Worm (Caenorhabditis elegans): ENCODE results near the gene nbs-1.
A peak's percentile ranks its signal among the peaks of the same experiment; 100 is the strongest.

The nbs-1 gene

DNA sequence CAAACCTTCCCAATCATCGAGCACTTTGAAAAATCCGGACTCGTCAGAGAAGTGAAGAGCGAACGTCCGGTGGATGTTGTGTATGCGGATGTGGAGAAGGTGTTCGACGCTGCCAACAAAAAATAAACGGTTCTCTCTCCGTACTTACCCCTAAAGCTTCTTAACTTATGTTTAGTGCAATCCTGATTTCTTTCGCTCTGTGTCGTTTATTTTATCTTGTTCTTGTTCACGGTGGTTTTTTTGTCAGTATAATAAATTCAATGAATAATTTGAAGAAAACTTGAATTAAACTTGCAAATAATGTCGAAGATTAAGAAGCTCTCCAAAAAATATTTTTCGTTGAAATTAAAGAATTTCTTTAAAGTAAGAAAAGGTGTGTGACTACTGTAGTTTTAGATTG lies 32.7 kb upstream of the nbs-1 start, which contains the start of gene F40F8.3:
TSS of gene F40F8.3 (plus strand) at position 301 of the 400 bp plus-strand sequence.
- TF ChIP-seq lin-35 (GFP tag; optimal IDR thresholded peaks at IDR 0.05): no peak
- no peak for TF ChIP-seq jun-1 (tag; optimal IDR thresholded peaks at IDR 0.05)
- no peak for TF ChIP-seq ces-1 (GFP tag; optimal IDR thresholded peaks at IDR 0.05)
- TF ChIP-seq efl-3 (GFP tag; optimal IDR thresholded peaks at IDR 0.05): no peak
- no peak for TF ChIP-seq nhr-20 (tag; optimal IDR thresholded peaks at IDR 0.05)
- TF ChIP-seq unc-62 (GFP tag; optimal IDR thresholded peaks at IDR 0.05): no peak
- no peak for TF ChIP-seq nhr-19 (GFP tag; conservative IDR thresholded peaks at IDR 0.05)
- TF ChIP-seq irx-1 (tag; optimal IDR thresholded peaks at IDR 0.05): no peak
- TF ChIP-seq tlp-1 (tag; optimal IDR thresholded peaks at IDR 0.05): no peak
- no peak for TF ChIP-seq grh-1 (GFP tag; IDR thresholded peaks at IDR 0.05)
- no peak for TF ChIP-seq mep-1 (tag; optimal IDR thresholded peaks at IDR 0.05)

ce11 chrII:11127364-11127763 lies 31.1 kb upstream of the nbs-1 start, which contains the start of gene F40F8.1:
TSS of gene F40F8.1 (plus strand) at chrII:11127664.
- no peak for TF ChIP-seq fkh-10 (GFP tag; optimal IDR thresholded peaks at IDR 0.05)
- no peak for TF ChIP-seq efl-3 (GFP tag; optimal IDR thresholded peaks at IDR 0.05)
- TF ChIP-seq egl-13 (tag; optimal IDR thresholded peaks at IDR 0.05): no peak
- TF ChIP-seq ceh-82 (tag; optimal IDR thresholded peaks at IDR 0.05): no peak

DNA sequence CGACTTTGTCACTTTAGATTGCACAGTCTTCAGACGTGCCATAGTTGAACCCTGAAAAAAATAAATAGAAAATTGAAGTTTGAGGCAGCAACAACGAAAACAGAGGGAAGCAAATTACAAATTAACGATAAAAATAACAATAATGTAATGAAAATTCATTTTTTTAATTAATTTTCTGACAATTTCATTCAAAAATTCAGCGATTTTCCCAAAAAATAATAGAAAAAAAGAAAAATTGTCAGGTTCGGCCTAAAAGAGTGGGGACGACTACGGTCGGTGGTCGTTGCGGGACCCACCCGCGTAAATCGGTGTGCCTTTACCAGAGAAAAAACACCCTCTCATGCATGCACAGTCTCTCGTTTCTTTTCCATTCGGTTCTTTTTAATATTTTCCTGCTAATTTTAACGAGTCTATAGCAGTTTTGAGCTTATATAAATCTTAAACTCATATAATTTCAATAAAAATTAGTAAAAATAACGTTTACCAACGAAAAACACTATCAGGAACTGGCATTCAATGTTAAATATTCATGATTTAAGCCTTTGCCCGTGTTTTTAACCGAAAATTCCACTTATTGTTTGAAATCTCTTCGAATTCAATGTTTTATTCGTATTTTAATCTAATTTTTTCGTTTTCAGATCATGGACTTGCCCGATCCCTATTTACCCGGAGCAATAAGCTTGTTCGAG lies 30.2 kb upstream of the nbs-1 start, which contains the start of the genes rps-9 and lsm-1:
TSS of gene rps-9 (minus strand) at position 51 of the 689 bp plus-strand sequence.
TSS of gene lsm-1 (plus strand) at position 639 of the 689 bp plus-strand sequence.
- TF ChIP-seq lin-39 (tag; optimal IDR thresholded peaks at IDR 0.05): no peak
- TF ChIP-seq sptf-1 (tag; optimal IDR thresholded peaks at IDR 0.05): no peak
- peak; percentile 75 for TF ChIP-seq rnt-1 (tag; optimal IDR thresholded peaks at IDR 0.05)
- TF ChIP-seq ceh-90 (tag; optimal IDR thresholded peaks at IDR 0.05): no peak
- TF ChIP-seq nhr-28 (tag; optimal IDR thresholded peaks at IDR 0.05): no peak
- no peak for TF ChIP-seq fkh-10 (GFP tag; optimal IDR thresholded peaks at IDR 0.05)
- TF ChIP-seq nhr-11 (tag; optimal IDR thresholded peaks at IDR 0.05): no peak
- no peak for TF ChIP-seq nhr-12 (tag; optimal IDR thresholded peaks at IDR 0.05)
- TF ChIP-seq nhr-90 (tag; optimal IDR thresholded peaks at IDR 0.05; ENCODE audit: poor library complexity): peak; percentile 29
- no peak for TF ChIP-seq alr-1 (tag; optimal IDR thresholded peaks at IDR 0.05; ENCODE audit: borderline replicate concordance)
- no peak for TF ChIP-seq hlh-17 (GFP tag; optimal IDR thresholded peaks at IDR 0.05; ENCODE audit: borderline replicate concordance)
- peak; percentile 45 for TF ChIP-seq blmp-1 (tag; optimal IDR thresholded peaks at IDR 0.05)
- peak; percentile 83 to 85 for TF ChIP-seq efl-1 (optimal IDR thresholded peaks at IDR 0.05)
- peak; percentile 78 to 97 for TF ChIP-seq efl-1 (GFP tag; optimal IDR thresholded peaks at IDR 0.05 in 1 of 2)
- TF ChIP-seq aha-1 (tag; optimal IDR thresholded peaks at IDR 0.05): no peak
- TF ChIP-seq nhr-71 (tag; optimal IDR thresholded peaks at IDR 0.05): peak; percentile 75
- peak; percentile 71 for TF ChIP-seq mep-1 (tag; optimal IDR thresholded peaks at IDR 0.05)
- peak; percentile 58 for TF ChIP-seq lin-13 (GFP tag; optimal IDR thresholded peaks at IDR 0.05)
- peak; percentile 52 for TF ChIP-seq xbp-1 (tag; optimal IDR thresholded peaks at IDR 0.05)
- no peak for TF ChIP-seq hlh-4 (tag; optimal IDR thresholded peaks at IDR 0.05)
- no peak for TF ChIP-seq aly-2 (tag; optimal IDR thresholded peaks at IDR 0.05)
- TF ChIP-seq mab-9 (GFP tag; IDR thresholded peaks at IDR 0.05): no peak
- peak; percentile 70 to 78 (median 74) for TF ChIP-seq dpl-1 (GFP tag; optimal IDR thresholded peaks at IDR 0.05)
- TF ChIP-seq nhr-19 (GFP tag; conservative IDR thresholded peaks at IDR 0.05): peak; percentile 55
- TF ChIP-seq ces-1 (GFP tag; optimal IDR thresholded peaks at IDR 0.05): no peak
- TF ChIP-seq nhr-76 (tag; optimal IDR thresholded peaks at IDR 0.05): no peak
- TF ChIP-seq ceh-88 (GFP tag; IDR thresholded peaks at IDR 0.05): no peak
- TF ChIP-seq pag-3 (tag; optimal IDR thresholded peaks at IDR 0.05; ENCODE audit: borderline replicate concordance, insufficient read depth): no peak
- no peak for TF ChIP-seq mef-2 (tag; optimal IDR thresholded peaks at IDR 0.05)
- no peak for TF ChIP-seq fkh-4 (tag; optimal IDR thresholded peaks at IDR 0.05; ENCODE audit: borderline replicate concordance)
- TF ChIP-seq fos-1 (tag; optimal IDR thresholded peaks at IDR 0.05): peak; percentile 42
- no peak for TF ChIP-seq jun-1 (tag; optimal IDR thresholded peaks at IDR 0.05)
- no peak for TF ChIP-seq C34B4.2 (tag; optimal IDR thresholded peaks at IDR 0.05)
- no peak for TF ChIP-seq ama-1 (optimal IDR thresholded peaks at IDR 0.05)
- no peak for TF ChIP-seq ceh-8 (GFP tag; optimal IDR thresholded peaks at IDR 0.05)
- TF ChIP-seq nhr-237 (tag; optimal IDR thresholded peaks at IDR 0.05): peak; percentile 52
- no peak for TF ChIP-seq unc-98 (GFP tag; IDR thresholded peaks at IDR 0.05)
- TF ChIP-seq ets-5 (GFP tag; IDR thresholded peaks at IDR 0.05): no peak
- TF ChIP-seq fkh-8 (tag; optimal IDR thresholded peaks at IDR 0.05): peak; percentile 45
